Worm (Caenorhabditis elegans): ENCODE measurements around the gene ocr-4.
A peak's percentile ranks its signal among the peaks of the same experiment; 100 is the strongest.

Gene ocr-4

DNA sequence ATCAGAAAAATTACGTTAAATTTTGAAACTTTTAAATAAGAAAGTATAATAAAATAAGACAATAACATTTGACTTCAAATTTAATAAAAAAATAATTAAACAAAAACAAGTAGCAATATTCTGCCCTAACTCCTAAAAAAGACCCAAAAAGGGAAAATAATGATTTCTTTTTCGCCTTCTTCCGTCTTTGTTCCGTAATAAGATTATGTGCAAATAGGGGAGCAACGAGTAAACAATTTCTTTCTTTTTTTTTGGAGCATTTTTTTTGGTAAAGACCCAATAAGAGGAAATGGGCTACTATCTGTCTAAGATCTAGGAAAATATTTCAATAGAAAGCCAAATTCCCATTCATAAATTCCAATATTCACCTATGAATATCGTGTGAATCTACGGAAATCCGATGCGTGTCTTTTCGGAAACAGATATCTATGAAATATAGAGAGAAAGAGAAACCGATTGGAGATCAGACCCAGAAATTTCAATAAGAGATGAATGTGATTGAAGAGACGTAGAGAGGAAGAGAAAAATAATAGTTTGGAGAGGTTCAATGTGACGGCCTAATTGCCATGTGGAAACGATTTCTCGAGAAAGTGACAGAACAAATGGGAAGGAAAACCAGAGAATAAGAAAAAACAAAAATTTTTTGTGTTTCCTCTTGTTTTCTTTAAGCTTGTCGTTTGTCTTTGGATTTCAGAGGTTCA, 14.6 kb downstream of the ocr-4 start:
- TF ChIP-seq flt-1 (GFP tag; IDR thresholded peaks at IDR 0.05) (no peak), tbx-11 (GFP tag; IDR thresholded peaks at IDR 0.05) (no peak), ceh-13 (GFP tag; optimal IDR thresholded peaks at IDR 0.05) (no peak), aly-1 (tag; optimal IDR thresholded peaks at IDR 0.05) (no peak), B0310.2 (tag; optimal IDR thresholded peaks at IDR 0.05) (no peak), ama-1 (optimal IDR thresholded peaks at IDR 0.05) (no peak)

DNA sequence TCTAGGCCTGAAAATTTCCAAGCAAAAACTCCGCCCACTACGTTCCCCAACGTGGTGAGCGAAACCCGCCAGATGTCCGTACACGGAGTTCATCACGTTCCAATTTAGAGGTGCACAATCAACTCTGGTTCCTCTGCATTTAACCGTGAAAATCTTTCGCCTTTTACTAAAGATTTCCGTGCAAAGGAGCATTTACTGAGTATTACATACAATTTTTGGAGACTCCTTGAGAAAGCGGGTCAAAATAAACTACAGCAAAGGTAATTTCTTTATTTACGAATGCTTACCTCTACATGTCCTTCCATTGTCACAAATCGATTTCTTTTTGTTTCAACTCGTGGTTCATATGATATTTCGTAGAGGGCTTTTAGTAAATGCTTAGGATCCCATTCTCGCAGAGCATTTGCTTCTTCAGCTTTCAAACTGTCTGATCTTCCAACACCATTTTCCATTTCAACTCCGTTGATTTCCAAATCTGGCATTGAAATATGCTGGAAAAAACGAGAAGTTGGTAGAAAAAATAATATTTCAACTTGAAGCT, 15.9 kb downstream of the ocr-4 start, which contains the start of gene F42C5.9:
F42C5.9 (minus strand) TSS at position 491 of the 541 bp plus-strand sequence.
- TF ChIP-seq ama-1 (optimal IDR thresholded peaks at IDR 0.05) (peak; percentile 1), F13C5.2 (tag; optimal IDR thresholded peaks at IDR 0.05) (no peak), B0310.2 (tag; optimal IDR thresholded peaks at IDR 0.05) (no peak)

DNA sequence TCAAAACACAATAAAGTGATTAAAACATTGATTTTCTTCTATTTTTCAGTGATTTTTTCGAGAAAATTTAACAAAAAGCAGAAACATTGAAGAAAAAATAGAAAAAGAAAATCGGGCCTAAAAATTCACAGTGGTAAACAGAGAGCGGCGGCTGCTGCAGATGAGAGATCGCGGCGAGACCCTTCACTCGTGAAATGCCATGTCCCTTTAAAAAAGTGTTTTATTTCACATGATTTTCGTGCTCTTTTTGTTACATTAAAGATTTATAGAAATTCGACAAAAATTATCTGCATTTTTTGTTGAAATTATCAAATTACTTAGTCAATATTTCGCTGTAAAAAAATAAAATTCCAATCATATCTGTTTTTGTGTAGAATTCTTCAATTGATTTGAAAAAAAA, 18.6 kb downstream of the ocr-4 start:
- TF ChIP-seq pes-1 (GFP tag; IDR thresholded peaks at IDR 0.05) (no peak), tbx-37 (GFP tag; conservative IDR thresholded peaks at IDR 0.05) (no peak), B0310.2 (tag; optimal IDR thresholded peaks at IDR 0.05) (no peak), tbx-11 (GFP tag; IDR thresholded peaks at IDR 0.05) (no peak), aly-1 (tag; optimal IDR thresholded peaks at IDR 0.05) (no peak), ama-1 (optimal IDR thresholded peaks at IDR 0.05) (no peak), scrt-1 (GFP tag; IDR thresholded peaks at IDR 0.05) (no peak), F13C5.2 (tag; optimal IDR thresholded peaks at IDR 0.05) (no peak), ceh-36 (tag; optimal IDR thresholded peaks at IDR 0.05) (no peak), ets-7 (tag; optimal IDR thresholded peaks at IDR 0.05) (no peak), sea-1 (GFP tag; conservative IDR thresholded peaks at IDR 0.05) (no peak), hmbx-1 (tag; optimal IDR thresholded peaks at IDR 0.05) (no peak), ceh-13 (GFP tag; optimal IDR thresholded peaks at IDR 0.05) (no peak), tra-4 (tag; optimal IDR thresholded peaks at IDR 0.05) (no peak), hmg-4 (GFP tag; optimal IDR thresholded peaks at IDR 0.05) (no peak)

DNA sequence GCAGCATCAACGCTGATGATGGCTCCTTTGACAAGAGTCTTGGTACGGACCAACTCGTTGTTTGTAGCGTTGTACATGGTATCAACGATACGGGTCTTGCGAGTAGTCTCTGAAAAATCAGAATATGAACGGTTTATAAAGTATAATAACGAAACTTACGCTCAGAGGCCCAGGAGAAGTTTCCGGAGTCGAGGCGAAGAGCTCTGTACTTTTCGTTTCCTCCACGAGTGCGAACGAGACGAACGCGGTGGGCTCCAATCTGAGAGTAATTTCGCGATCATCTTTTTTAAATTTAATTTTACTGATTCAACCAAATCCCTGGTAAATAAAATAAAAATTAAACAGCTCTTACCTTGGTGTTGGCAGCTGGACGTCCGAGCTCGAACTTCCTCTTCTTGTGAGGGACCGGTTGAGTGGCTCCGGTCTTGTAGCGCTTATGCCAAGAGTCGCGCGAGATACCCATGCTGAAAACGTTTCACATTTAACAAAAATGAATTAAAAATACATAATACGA, 19.1 kb downstream of the ocr-4 start, which contains the start of gene rps-8:
rps-8 (minus strand) TSS at position 464 of the 514 bp plus-strand sequence.
- TF ChIP-seq hmbx-1 (tag; optimal IDR thresholded peaks at IDR 0.05): no peak
- TF ChIP-seq sea-1 (GFP tag; conservative IDR thresholded peaks at IDR 0.05): no peak
- TF ChIP-seq ama-1 (optimal IDR thresholded peaks at IDR 0.05): no peak
- TF ChIP-seq hnd-1 (tag; optimal IDR thresholded peaks at IDR 0.05): no peak
- TF ChIP-seq ets-7 (tag; optimal IDR thresholded peaks at IDR 0.05): no peak
- no peak for TF ChIP-seq tra-4 (tag; optimal IDR thresholded peaks at IDR 0.05)
- no peak for TF ChIP-seq aly-1 (tag; optimal IDR thresholded peaks at IDR 0.05)
- TF ChIP-seq tbx-37 (GFP tag; conservative IDR thresholded peaks at IDR 0.05): no peak
- TF ChIP-seq scrt-1 (GFP tag; IDR thresholded peaks at IDR 0.05): no peak
- no peak for TF ChIP-seq tbx-11 (GFP tag; IDR thresholded peaks at IDR 0.05)
- TF ChIP-seq pes-1 (GFP tag; IDR thresholded peaks at IDR 0.05): no peak
- no peak for TF ChIP-seq F13C5.2 (tag; optimal IDR thresholded peaks at IDR 0.05)
- no peak for TF ChIP-seq ceh-13 (GFP tag; optimal IDR thresholded peaks at IDR 0.05)
- TF ChIP-seq ceh-36 (tag; optimal IDR thresholded peaks at IDR 0.05): no peak
- TF ChIP-seq B0310.2 (tag; optimal IDR thresholded peaks at IDR 0.05): no peak
- no peak for TF ChIP-seq flt-1 (GFP tag; IDR thresholded peaks at IDR 0.05)

DNA sequence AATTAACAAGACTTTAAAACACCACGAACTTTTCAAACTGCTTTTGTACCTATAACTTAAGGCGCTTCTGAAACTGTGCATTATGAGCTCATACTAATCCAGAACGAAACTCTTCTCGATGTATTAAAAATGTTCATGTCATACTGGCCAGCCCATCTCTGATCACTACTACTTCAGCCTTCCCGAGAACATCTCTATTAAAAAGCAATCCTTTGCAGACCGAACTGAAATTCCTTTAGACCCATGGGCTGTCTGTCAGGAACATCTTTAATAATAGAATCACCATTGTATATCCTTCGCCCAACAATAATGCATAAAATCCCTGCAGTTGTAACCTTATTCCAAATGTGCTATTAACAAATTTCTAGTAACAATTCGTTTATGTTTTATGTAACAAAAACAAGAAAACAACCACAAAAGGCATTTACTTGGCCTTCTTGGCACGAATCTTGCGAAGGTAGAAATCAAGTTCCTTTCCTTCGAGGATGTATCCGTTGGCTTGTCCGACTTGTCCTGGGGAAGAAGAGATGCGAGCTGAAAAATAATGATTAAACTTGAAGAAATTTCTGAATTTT, 19.9 kb downstream of the ocr-4 start:
- TF ChIP-seq tra-4 (tag; optimal IDR thresholded peaks at IDR 0.05): no peak
- no peak for TF ChIP-seq ama-1 (optimal IDR thresholded peaks at IDR 0.05)
- no peak for TF ChIP-seq B0310.2 (tag; optimal IDR thresholded peaks at IDR 0.05)
- no peak for TF ChIP-seq hnd-1 (tag; optimal IDR thresholded peaks at IDR 0.05)
- no peak for TF ChIP-seq sea-1 (GFP tag; conservative IDR thresholded peaks at IDR 0.05)
- no peak for TF ChIP-seq scrt-1 (GFP tag; IDR thresholded peaks at IDR 0.05)
- no peak for TF ChIP-seq pes-1 (GFP tag; IDR thresholded peaks at IDR 0.05)
- TF ChIP-seq F13C5.2 (tag; optimal IDR thresholded peaks at IDR 0.05): no peak
- no peak for TF ChIP-seq ceh-36 (tag; optimal IDR thresholded peaks at IDR 0.05)
- TF ChIP-seq tbx-37 (GFP tag; conservative IDR thresholded peaks at IDR 0.05): no peak
- no peak for TF ChIP-seq hmg-4 (GFP tag; optimal IDR thresholded peaks at IDR 0.05)
- no peak for TF ChIP-seq hmbx-1 (tag; optimal IDR thresholded peaks at IDR 0.05)
- no peak for TF ChIP-seq ets-7 (tag; optimal IDR thresholded peaks at IDR 0.05)

DNA sequence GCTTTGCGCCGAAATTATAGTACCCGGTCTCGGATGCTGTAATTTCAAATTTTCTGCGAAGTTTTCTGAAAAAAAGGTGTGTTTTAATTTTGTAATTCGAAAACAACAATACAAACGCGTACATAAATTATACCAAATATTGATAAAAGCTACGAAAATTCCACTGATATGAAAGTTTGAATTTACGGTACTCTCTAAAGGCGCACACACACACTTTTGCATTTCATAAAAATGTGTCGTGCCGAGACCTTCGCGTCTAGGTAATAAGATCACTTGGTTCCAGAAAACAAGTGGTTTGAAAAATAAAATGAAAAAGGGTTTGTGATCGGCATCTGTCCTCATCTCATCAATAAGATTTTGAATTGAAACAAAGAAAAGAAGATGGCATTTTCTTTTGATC, 21.8 kb downstream of the ocr-4 start:
- TF ChIP-seq sea-1 (GFP tag; conservative IDR thresholded peaks at IDR 0.05): no peak
- no peak for TF ChIP-seq tra-4 (tag; optimal IDR thresholded peaks at IDR 0.05)
- TF ChIP-seq flt-1 (GFP tag; IDR thresholded peaks at IDR 0.05): no peak
- TF ChIP-seq hnd-1 (tag; optimal IDR thresholded peaks at IDR 0.05): no peak
- TF ChIP-seq tbx-37 (GFP tag; conservative IDR thresholded peaks at IDR 0.05): no peak
- no peak for TF ChIP-seq ceh-13 (GFP tag; optimal IDR thresholded peaks at IDR 0.05)
- no peak for TF ChIP-seq B0310.2 (tag; optimal IDR thresholded peaks at IDR 0.05)
- no peak for TF ChIP-seq pes-1 (GFP tag; IDR thresholded peaks at IDR 0.05)
- TF ChIP-seq aly-1 (tag; optimal IDR thresholded peaks at IDR 0.05): no peak
- no peak for TF ChIP-seq ets-7 (tag; optimal IDR thresholded peaks at IDR 0.05)

DNA sequence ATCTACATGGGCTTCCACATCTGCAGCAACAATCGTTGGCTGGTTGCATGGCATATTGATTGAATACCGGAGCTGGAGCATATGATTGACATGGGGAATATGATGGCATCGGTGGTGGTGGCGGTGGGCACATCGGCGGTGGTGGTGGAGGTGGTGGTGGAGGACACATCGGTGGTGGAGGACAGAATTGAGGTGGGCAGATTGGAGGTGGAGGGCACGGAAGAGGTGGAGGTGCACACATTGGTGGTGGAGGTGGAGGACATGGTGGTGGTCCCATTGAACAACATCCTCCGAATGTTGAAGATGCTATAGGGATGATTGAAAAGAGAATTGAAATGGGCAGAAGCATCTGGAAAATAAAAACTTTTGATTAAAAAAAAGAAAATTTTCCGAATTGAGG, 22.2 kb downstream of the ocr-4 start, which contains the start of gene grl-4:
grl-4 (minus strand) TSS at position 351 of the 400 bp plus-strand sequence.
- TF ChIP-seq tra-4 (tag; optimal IDR thresholded peaks at IDR 0.05): no peak
- TF ChIP-seq tbx-37 (GFP tag; conservative IDR thresholded peaks at IDR 0.05): no peak
- no peak for TF ChIP-seq hnd-1 (tag; optimal IDR thresholded peaks at IDR 0.05)
- no peak for TF ChIP-seq aly-1 (tag; optimal IDR thresholded peaks at IDR 0.05)
- TF ChIP-seq B0310.2 (tag; optimal IDR thresholded peaks at IDR 0.05): no peak
- TF ChIP-seq pes-1 (GFP tag; IDR thresholded peaks at IDR 0.05): no peak
- no peak for TF ChIP-seq tbx-11 (GFP tag; IDR thresholded peaks at IDR 0.05)

All from whole organism, early embryonic.